Fruit fly (Drosophila melanogaster) Kc167 (cell line): ENCODE results near the gene CG43246.

ENCODE experiments used
- Myc ChIP-seq: fragments of >200 bp; optimal IDR thresholded peaks from 2 replicates; lab custom pipeline; 2017; ENCODE audit warnings: missing external identifiers
- Sin3A ChIP-seq: fragments of >200 bp; optimal IDR thresholded peaks from 2 replicates; lab custom pipeline; 2018; ENCODE audit warnings: missing external identifiers
- h ChIP-seq: fragments of >200 bp; optimal IDR thresholded peaks from 3 replicates; lab custom pipeline; 2018; ENCODE audit warnings: missing external identifiers
- insv ChIP-seq: fragments of >200 bp; optimal IDR thresholded peaks from 3 replicates; lab custom pipeline; 2018; ENCODE audit warnings: missing external identifiers
- psq ChIP-seq: fragments of >200 bp; optimal IDR thresholded peaks from 2 replicates; lab custom pipeline; 2017; ENCODE audit warnings: missing external identifiers
- ttk ChIP-seq: sonication (Bioruptor generic); optimal IDR thresholded peaks from 2 replicates; lab custom pipeline; 2017; ENCODE audit warnings: missing external identifiers

Gene CG43246

DNA sequence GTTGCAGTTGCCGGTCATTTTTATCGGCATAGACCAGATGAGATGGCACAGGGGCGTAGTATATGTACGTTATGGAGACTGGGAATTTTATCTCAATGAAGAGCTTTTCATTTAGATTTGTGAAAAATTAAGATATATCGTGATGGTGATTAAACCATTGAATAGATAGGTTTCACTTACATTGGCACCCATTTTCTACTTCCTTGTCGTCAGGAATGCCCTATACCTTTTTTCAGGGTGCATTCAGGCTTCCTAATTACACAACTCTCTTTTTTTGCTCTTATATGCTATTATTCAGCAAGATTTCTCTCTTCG lies 16.4 kb downstream of the CG43246 start:
- TF ChIP-seq insv (lab: Kevin White, UChicago) (no peak), psq (lab: Kevin White, UChicago) (no peak), ttk (lab: Kevin White, UChicago) (no peak), Myc (no peak), Sin3A (lab: Kevin White, UChicago) (no peak), h (lab: Kevin White, UChicago) (no peak)

DNA sequence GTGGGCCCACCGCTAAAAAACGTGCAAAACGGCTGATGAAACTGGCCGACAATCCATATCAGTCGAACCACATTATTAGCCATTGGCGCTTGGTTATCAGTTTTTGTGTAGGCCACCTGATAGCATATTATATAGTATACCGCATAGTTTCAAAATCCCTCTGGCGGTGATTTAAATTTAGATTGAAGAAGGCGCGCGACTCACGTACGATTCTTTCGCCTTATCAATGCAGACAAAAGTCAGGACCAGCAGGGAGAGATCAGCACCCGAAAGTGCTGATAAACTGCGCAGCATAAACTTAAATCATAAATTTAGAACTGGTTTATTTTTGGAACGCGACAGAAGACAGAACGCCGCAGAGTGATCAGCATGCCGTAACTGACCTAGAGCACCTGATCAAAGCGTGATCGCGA lies 17.5 kb downstream of the CG43246 start:
- TF ChIP-seq h (lab: Kevin White, UChicago) = no peak
- no peak for TF ChIP-seq insv (lab: Kevin White, UChicago)
- TF ChIP-seq Myc = no peak
- no peak for TF ChIP-seq psq (lab: Kevin White, UChicago)
- TF ChIP-seq Sin3A (lab: Kevin White, UChicago) = no peak
- TF ChIP-seq ttk (lab: Kevin White, UChicago) = no peak

DNA sequence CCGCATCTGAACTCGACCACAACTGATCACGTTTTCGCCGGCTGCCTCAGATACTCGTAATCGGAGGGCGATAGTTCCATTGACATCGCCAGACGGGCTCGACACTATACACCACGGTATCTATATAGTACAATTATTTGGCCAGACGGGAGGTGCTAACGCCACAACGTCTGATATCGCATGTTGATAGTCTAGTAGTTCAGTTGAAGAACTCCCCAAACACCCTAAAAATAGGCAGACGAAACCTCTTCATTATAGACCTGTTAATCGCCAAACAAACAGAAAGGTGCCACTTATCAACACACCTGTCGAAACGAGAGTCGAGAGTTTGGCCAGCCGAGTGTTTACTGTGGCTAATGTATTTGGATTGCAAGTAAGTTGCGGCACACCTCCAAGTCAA lies 18.6 kb downstream of the CG43246 start:
- no peak for TF ChIP-seq psq (lab: Kevin White, UChicago)
- no peak for TF ChIP-seq insv (lab: Kevin White, UChicago)
- TF ChIP-seq Sin3A (lab: Kevin White, UChicago) = no peak
- TF ChIP-seq Myc = no peak
- no peak for TF ChIP-seq ttk (lab: Kevin White, UChicago)
- no peak for TF ChIP-seq h (lab: Kevin White, UChicago)

DNA sequence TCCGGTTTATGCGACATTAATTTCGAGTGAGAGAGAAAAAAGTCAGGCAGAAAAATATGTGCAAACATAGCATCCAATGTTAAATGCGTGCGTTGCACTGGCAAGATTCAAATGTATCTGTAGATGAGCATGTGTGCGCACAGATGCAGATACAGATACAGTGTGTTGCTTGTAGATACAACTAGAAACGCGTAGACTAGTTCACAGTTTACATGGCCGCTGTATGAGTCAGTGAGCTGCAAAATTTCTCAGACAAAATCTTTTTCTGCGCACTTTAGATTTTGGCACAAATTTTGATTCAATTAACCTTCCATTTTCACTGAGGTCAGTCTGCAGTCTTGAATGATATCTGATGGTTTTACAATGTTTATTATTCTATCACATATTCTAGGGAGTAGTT lies 19.7 kb downstream of the CG43246 start:
- TF ChIP-seq h (lab: Kevin White, UChicago) (no peak), psq (lab: Kevin White, UChicago) (no peak), Myc (no peak), Sin3A (lab: Kevin White, UChicago) (no peak), ttk (lab: Kevin White, UChicago) (no peak), insv (lab: Kevin White, UChicago) (no peak)

DNA sequence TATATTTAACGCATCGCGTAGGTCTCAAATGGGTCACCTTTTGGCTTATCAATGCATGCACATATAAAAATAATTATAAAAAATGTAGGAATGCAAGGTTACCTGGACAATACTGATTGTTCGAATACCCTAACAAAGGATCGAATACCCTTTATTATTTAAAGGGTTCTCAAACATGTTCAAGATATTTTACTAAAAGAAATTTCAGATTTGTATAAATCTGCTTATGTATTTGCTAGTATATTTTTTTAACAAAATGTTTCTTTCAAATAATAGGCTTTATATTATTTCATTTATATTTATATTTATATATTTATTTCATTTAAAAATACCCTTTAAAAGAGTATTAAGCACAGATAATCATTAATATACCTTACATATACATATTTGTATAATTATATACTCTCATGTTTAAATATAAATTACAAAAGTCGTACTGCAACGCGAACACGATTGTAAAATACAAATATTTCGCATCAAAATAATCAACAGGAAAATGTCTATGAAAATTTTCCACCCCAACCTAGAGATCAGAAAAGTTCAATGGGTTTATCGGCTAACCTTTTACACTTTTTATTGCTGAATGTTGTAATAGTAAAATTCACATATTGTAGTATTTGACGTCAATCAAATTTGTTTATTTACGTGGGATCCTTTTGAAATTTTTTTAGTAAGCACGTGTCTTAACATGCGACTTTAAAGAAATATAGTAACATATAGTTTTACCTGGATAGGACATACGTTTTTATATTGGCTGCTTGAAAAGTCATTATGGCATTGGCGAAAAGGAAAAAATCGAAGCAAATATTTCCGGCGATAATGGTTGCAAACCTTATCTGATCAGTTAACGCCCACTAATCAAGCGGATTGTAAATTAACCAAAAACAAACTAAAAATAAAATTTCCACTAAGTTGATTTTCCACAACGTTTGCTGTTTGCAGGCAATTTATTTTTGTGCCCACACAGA lies 20.6 kb downstream of the CG43246 start:
- TF ChIP-seq ttk (lab: Kevin White, UChicago) (no peak), psq (lab: Kevin White, UChicago) (no peak), Myc (no peak), Sin3A (lab: Kevin White, UChicago) (no peak), h (lab: Kevin White, UChicago) (no peak)

DNA sequence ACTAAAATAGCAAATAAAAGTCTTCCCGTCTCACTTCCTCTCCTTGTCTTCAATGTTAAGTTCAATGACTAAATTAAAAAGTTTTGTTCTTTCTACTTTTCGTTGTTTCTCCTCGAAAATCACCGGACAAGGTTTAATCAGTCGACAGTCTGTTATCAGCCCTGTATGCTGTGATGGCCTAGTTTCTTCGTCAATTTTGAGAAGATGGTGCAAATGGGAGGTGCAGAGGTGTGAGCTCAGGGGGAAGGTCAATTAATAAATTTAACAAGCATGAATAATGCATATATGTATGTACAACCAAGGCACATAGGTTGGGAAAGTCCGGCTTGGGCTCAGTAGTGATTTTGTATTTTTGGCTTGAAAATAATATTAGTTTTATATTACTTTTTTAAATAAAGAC lies 21.6 kb downstream of the CG43246 start:
- TF ChIP-seq Sin3A (lab: Kevin White, UChicago) = no peak
- TF ChIP-seq psq (lab: Kevin White, UChicago) = no peak
- TF ChIP-seq ttk (lab: Kevin White, UChicago) = no peak
- TF ChIP-seq insv (lab: Kevin White, UChicago) = no peak
- no peak for TF ChIP-seq Myc
- no peak for TF ChIP-seq h (lab: Kevin White, UChicago)

DNA sequence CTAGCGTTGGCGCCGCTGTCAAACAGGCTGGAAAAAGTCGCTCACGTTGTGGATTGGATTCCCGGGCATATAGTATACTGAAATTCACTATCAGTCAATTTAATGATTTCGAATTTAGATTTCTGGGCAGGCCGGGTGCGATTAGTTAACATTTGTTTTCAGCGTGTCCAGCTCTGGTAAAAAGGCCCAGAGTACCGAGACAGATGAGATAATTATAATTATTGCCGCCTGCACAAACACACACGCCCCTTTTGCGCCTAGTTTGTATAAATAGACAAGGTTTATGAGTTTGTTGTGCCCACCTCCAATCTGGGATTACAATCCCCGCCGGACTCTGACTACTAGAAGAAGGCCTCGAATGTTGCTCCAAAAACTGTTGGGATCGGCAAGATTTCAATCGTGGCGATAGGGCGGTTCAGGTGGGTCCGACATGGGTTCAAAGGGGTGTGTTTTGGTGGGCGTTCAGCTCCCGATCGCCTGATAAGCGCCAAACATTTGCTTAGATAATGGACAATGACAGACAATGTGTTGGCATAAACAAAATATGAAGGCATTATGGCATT lies 22.6 kb downstream of the CG43246 start:
- TF ChIP-seq ttk (lab: Kevin White, UChicago) (no peak), insv (lab: Kevin White, UChicago) (no peak), psq (lab: Kevin White, UChicago) (no peak), h (lab: Kevin White, UChicago) (no peak), Sin3A (lab: Kevin White, UChicago) (no peak)

DNA sequence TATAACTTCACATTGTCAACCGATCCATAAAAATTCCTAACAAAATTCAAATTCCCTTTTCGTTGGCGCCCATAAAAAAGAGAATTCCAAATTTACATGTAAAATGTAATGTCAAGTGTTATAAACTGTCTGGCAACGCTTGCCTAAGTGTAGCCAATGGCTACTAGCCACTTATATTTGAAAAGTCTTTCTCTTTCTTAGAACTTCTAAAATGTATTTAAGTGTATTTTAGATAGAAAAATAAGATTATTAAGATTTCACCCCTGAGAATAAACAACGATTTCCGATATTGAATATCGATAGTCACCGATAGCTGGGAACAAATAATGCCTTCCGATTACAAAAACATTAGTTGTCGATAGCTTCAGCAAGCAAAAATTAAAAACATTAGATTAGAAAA lies 23.2 kb downstream of the CG43246 start, which contains the start of gene CG34039:
Gene CG34039, plus strand, starts transcription at position 342 of the 400 bp plus-strand sequence.
- TF ChIP-seq Myc = no peak
- TF ChIP-seq Sin3A (lab: Kevin White, UChicago) = no peak
- no peak for TF ChIP-seq psq (lab: Kevin White, UChicago)
- no peak for TF ChIP-seq insv (lab: Kevin White, UChicago)
- TF ChIP-seq h (lab: Kevin White, UChicago) = no peak
- TF ChIP-seq ttk (lab: Kevin White, UChicago) = no peak

DNA sequence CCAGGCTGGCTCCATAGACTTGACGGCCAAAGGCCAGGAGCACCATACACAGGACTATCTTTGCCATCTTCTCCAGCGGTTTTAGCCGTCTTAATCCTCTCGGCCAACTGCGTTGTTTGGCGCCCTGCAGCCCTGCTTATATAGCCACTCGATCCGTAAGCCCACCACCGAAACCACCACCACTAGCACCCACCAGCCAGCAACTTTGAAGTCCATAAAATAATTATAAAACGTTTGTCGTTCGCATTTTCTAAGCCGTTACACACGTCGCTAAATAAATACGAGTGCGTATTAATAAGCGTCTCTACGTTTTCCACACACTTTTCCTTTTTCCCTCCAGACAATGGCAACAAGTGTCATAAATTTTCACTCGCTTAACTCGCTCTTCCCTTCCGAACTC lies 24.2 kb downstream of the CG43246 start, which contains the start of gene Lk:
Gene Lk, minus strand, starts transcription at position 101 of the 400 bp plus-strand sequence.
- no peak for TF ChIP-seq Sin3A (lab: Kevin White, UChicago)
- no peak for TF ChIP-seq psq (lab: Kevin White, UChicago)

DNA sequence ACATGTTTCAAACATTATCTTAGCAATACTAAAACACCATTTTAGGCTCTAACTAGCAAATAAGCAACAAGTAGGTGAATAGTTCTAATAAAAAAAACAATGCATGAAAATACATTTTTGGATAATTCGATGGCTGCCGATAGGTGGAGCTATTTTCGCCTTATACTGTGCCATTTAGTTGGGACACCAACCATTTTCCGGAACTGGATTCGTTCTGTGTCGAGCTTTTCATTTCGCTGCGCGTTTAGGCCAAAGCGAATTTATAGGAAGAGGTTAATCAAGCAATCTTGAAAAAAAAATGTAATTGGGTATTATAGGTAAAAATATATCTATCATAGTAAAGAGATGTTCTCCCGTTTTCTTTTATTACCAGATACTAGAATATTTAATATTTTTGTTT lies 26.2 kb downstream of the CG43246 start:
- TF ChIP-seq insv (lab: Kevin White, UChicago) = no peak
- TF ChIP-seq ttk (lab: Kevin White, UChicago) = no peak
- TF ChIP-seq Sin3A (lab: Kevin White, UChicago) = no peak
- TF ChIP-seq h (lab: Kevin White, UChicago) = no peak
- TF ChIP-seq psq (lab: Kevin White, UChicago) = no peak
- TF ChIP-seq Myc = no peak

DNA sequence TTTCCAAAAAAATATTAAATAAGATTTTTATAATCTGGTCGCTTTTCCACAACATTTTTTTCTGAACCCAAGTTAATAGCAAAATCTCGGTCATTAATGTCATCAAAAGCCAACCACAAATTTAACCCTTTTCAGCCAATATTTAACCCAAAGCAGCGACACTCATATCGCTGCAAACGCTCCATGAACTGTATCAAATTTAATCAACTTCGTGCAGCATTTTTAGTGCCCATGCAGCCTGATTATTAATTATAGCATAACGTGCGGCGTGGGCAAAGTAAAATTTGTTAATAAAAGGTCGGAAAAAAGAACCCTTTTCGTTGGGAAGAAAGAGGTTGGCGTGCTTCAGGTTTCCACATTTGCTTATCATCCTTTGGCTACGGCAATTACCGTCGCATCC lies 27.0 kb downstream of the CG43246 start:
- TF ChIP-seq Myc (no peak), ttk (lab: Kevin White, UChicago) (no peak), h (lab: Kevin White, UChicago) (no peak), insv (lab: Kevin White, UChicago) (no peak), psq (lab: Kevin White, UChicago) (no peak), Sin3A (lab: Kevin White, UChicago) (no peak)

DNA sequence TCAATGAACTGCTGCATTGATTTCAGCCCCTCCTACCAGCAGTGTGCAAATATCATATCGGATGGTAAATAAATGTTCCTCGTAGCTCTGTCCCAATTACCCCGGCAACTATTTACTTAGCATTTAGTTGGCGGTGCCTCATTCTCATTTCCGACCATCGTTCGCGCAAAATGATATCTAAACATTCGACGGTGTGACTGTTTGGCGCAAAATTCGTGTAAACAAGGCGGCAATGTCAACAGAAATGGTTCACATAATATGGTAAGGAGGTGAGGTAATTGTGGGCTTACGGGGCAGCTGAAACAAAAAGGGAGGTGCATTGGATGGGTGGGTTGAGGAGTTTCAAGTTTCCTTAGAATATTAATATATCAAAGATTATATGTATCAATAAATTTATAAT lies 28.0 kb downstream of the CG43246 start:
- no peak for TF ChIP-seq Sin3A (lab: Kevin White, UChicago)
- TF ChIP-seq insv (lab: Kevin White, UChicago) = no peak
- TF ChIP-seq h (lab: Kevin White, UChicago) = no peak
